Worm (Caenorhabditis elegans): ENCODE measurements around the gene R160.14.

Gene R160.14

DNA sequence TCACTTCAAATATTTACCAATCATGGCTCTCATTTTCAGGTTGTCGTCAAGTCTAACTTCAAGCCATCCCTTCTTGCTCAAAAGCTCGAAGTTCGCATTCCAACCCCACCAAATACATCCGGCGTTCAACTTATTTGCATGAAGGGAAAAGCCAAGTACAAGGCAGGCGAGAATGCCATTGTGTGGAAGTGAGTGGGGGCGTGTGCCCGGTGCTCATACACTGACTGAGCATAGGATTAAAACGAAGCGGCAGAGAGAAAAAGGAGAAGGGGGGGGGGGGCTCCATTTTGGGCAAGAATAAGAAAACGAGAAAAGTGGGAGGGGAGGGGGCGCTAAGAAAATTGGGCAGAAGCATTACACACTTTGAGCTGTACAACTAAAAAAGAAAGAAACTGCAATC is 19.8 kb upstream of the R160.14 start:
- TF ChIP-seq lsy-2 (tag; optimal IDR thresholded peaks at IDR 0.05) (no peak), ceh-82 (tag; optimal IDR thresholded peaks at IDR 0.05) (peak in 1 of 3 experiments; percentile 2), unc-98 (GFP tag; IDR thresholded peaks at IDR 0.05) (no peak), lin-14 (GFP tag; optimal IDR thresholded peaks at IDR 0.05) (peak; percentile 63)

DNA sequence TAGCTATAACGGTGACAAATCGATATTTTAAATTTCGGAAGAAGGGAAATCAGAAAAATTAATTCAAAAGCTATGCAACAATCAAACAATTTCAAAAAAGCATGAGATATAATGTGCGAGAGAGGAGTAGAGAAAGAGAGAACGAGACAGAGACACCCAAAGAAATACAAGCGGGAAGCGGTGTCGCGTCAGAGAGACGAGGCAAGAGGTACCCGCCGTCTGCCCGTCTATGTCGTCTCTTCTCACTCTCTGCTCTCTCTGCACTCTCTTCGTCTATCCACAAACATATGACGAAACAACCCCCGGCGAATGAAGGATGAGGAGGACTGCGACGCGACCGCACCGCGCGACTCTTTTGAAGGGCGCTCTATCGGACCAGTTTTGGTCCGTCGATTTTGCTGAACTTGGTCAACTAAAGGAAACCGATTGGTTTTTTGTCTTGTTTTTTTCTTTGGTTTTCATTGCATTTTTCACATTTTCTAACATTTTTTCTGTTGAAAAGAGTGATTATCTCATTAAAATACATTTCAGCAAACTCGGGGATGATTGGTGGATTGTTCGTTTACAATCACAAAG is 17.0 kb upstream of the R160.14 start, which contains the start of gene dpy-23:
TSS of gene dpy-23 (plus strand) at position 526 of the 576 bp plus-strand sequence.
- TF ChIP-seq jun-1 (tag; optimal IDR thresholded peaks at IDR 0.05), result peak; percentile 94
- TF ChIP-seq ceh-90 (tag; optimal IDR thresholded peaks at IDR 0.05), result no peak
- peak; percentile 66 for TF ChIP-seq hpl-2 (GFP tag; optimal IDR thresholded peaks at IDR 0.05)
- TF ChIP-seq ets-5 (GFP tag; IDR thresholded peaks at IDR 0.05), result no peak
- TF ChIP-seq hlh-4 (tag; optimal IDR thresholded peaks at IDR 0.05), result no peak
- TF ChIP-seq lin-15B (tag; optimal IDR thresholded peaks at IDR 0.05), result peak; percentile 38
- TF ChIP-seq nhr-47 (tag; optimal IDR thresholded peaks at IDR 0.05), result peak; percentile 94
- peak; percentile 91 for TF ChIP-seq dsc-1 (tag; optimal IDR thresholded peaks at IDR 0.05)
- peak; percentile 56 for TF ChIP-seq aha-1 (tag; optimal IDR thresholded peaks at IDR 0.05)
- TF ChIP-seq pax-3 (tag; optimal IDR thresholded peaks at IDR 0.05), result peak; percentile 73
- TF ChIP-seq nhr-11 (tag; optimal IDR thresholded peaks at IDR 0.05), result peak; percentile 87
- TF ChIP-seq aly-2 (tag; optimal IDR thresholded peaks at IDR 0.05), result peak; percentile 57
- peak; percentile 85 for TF ChIP-seq egl-13 (tag; optimal IDR thresholded peaks at IDR 0.05)
- peak in 1 of 2 experiments; percentile 77 for TF ChIP-seq ztf-11 (tag; optimal IDR thresholded peaks at IDR 0.05)
- peak; percentile 98 for TF ChIP-seq fkh-8 (tag; optimal IDR thresholded peaks at IDR 0.05)
- peak; percentile 83 for TF ChIP-seq isw-1 (GFP tag; IDR thresholded peaks at IDR 0.05)
- peak; percentile 91 for TF ChIP-seq rnt-1 (tag; optimal IDR thresholded peaks at IDR 0.05)
- TF ChIP-seq fos-1 (tag; optimal IDR thresholded peaks at IDR 0.05), result peak; percentile 91
- peak; percentile 94 for TF ChIP-seq unc-86 (tag; optimal IDR thresholded peaks at IDR 0.05)
- no peak for TF ChIP-seq Y116A8C.19 (tag; optimal IDR thresholded peaks at IDR 0.05; ENCODE audit: borderline replicate concordance)
- TF ChIP-seq ztf-4 (tag; optimal IDR thresholded peaks at IDR 0.05), result peak; percentile 94
- peak; percentile 94 for TF ChIP-seq lin-13 (GFP tag; optimal IDR thresholded peaks at IDR 0.05)
- TF ChIP-seq swsn-7 (tag; optimal IDR thresholded peaks at IDR 0.05), result peak; percentile 96
- peak; percentile 98 for TF ChIP-seq nhr-85 (tag)
- TF ChIP-seq sptf-1 (tag; optimal IDR thresholded peaks at IDR 0.05), result no peak
- peak; percentile 99 for TF ChIP-seq lin-14 (GFP tag; optimal IDR thresholded peaks at IDR 0.05)
- TF ChIP-seq egl-27 (tag; optimal IDR thresholded peaks at IDR 0.05), result peak; percentile 76 to 86
- no peak for TF ChIP-seq alr-1 (tag; optimal IDR thresholded peaks at IDR 0.05; ENCODE audit: borderline replicate concordance)
- peak; percentile 88 for TF ChIP-seq ceh-8 (GFP tag; optimal IDR thresholded peaks at IDR 0.05)
- TF ChIP-seq unc-130 (tag; optimal IDR thresholded peaks at IDR 0.05), result peak; percentile 79
- TF ChIP-seq nhr-20 (tag; optimal IDR thresholded peaks at IDR 0.05), result peak; percentile 96
- peak; percentile 54 for TF ChIP-seq elt-2 (tag; optimal IDR thresholded peaks at IDR 0.05)
- TF ChIP-seq nhr-76 (tag; optimal IDR thresholded peaks at IDR 0.05), result peak; percentile 23
- TF ChIP-seq lir-3 (tag; optimal IDR thresholded peaks at IDR 0.05; ENCODE audit: poor library complexity), result peak; percentile 84
- TF ChIP-seq nhr-237 (tag; optimal IDR thresholded peaks at IDR 0.05), result peak; percentile 92
- no peak for TF ChIP-seq tlp-1 (tag; optimal IDR thresholded peaks at IDR 0.05)
- TF ChIP-seq mep-1 (tag; optimal IDR thresholded peaks at IDR 0.05), result peak; percentile 91
- no peak for TF ChIP-seq pqm-1 (tag; optimal IDR thresholded peaks at IDR 0.05)
- peak; percentile 74 for TF ChIP-seq sox-4 (tag; optimal IDR thresholded peaks at IDR 0.05)
- TF ChIP-seq snu-23 (GFP tag; optimal IDR thresholded peaks at IDR 0.05), result peak; percentile 96
- TF ChIP-seq zip-4 (GFP tag; optimal IDR thresholded peaks at IDR 0.05), result peak; percentile 75
- TF ChIP-seq skn-1 (tag; optimal IDR thresholded peaks at IDR 0.05), result peak; percentile 92
- TF ChIP-seq sup-37 (GFP tag; optimal IDR thresholded peaks at IDR 0.05), result peak; percentile 17
- TF ChIP-seq ceh-88 (GFP tag; IDR thresholded peaks at IDR 0.05), result peak; percentile 66; the same call in 1 of the 2 replicates
- TF ChIP-seq lin-39 (tag; optimal IDR thresholded peaks at IDR 0.05), result peak; percentile 49
- peak; percentile 89 for TF ChIP-seq nhr-90 (tag; optimal IDR thresholded peaks at IDR 0.05; ENCODE audit: poor library complexity)
- TF ChIP-seq nhr-77 (tag; optimal IDR thresholded peaks at IDR 0.05), result peak; percentile 96
